Worm (Caenorhabditis elegans): ENCODE measurements around the gene lgc-28.
"Not testable (repeated sequence)": the region's sequence is repeated elsewhere in the genome, so short reads cannot be mapped to it uniquely, and the experiment has no call there.

Gene lgc-28

DNA sequence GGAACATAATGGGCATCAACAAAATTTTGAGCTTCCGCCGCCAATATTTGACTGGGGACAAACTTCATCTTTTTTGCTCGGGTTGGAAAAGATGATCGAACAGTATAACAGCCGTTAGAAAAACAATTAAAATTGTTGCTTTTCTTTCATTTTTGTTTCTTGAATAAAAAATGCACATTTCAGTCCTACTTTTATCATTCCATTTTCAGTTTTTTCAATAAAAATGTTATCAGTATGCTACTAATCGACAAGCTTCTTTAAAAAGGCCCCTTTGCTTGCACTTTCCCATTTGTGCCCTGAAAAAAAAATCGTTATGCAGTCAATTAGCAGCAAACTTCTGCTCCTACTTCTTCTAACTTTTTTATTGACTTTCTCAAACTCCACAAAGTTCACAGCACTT, 16.9 kb downstream of the lgc-28 start, which contains the start of gene F22E5.7:
F22E5.7 (plus strand) TSS at position 301 of the 400 bp plus-strand sequence.
- TF ChIP-seq chd-7 (tag; optimal IDR thresholded peaks at IDR 0.05) (no peak), B0261.1 (tag; optimal IDR thresholded peaks at IDR 0.05) (no peak), unc-62 (GFP tag; optimal IDR thresholded peaks at IDR 0.05) (no peak), lin-35 (GFP tag; optimal IDR thresholded peaks at IDR 0.05) (no peak), pbrm-1 (GFP tag; IDR thresholded peaks at IDR 0.05) (no peak), nfyb-1 (GFP tag; IDR thresholded peaks at IDR 0.05) (no peak), D2030.7 (GFP tag; IDR thresholded peaks at IDR 0.05) (no peak), B0336.3 (GFP tag; IDR thresholded peaks at IDR 0.05) (no peak), dox-1 (GFP tag; IDR thresholded peaks at IDR 0.05) (no peak), bed-2 (GFP tag; IDR thresholded peaks at IDR 0.05) (no peak), F22D6.2 (tag; optimal IDR thresholded peaks at IDR 0.05) (no peak), ccch-3 (GFP tag; optimal IDR thresholded peaks at IDR 0.05) (no peak), nhr-179 (tag; optimal IDR thresholded peaks at IDR 0.05) (no peak), nhr-80 (tag; optimal IDR thresholded peaks at IDR 0.05) (no peak), attf-3 (GFP tag; conservative IDR thresholded peaks at IDR 0.05) (no peak)

DNA sequence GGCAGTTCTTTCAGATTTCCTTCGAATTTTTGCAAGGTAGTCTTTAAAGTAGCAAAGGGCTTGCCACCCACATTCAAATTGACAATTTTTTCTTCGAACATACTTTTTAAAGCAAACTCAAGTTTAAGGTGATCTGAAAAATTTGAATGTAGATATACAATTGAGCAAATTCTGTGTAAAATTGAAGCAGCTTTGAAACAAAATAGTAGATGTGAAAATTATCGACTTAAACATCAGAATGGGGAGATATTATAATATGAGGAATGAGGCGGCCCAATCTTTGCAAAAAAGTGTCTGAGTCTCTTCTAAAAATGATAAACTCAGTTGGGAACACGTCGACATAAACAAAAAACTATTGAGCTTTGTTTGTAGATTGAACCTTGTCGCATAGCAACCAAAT, 19.6 kb downstream of the lgc-28 start, which contains the start of gene F22E5.11:
F22E5.11 (minus strand) TSS at position 101 of the 400 bp plus-strand sequence.
- TF ChIP-seq tlf-1 (GFP tag; optimal IDR thresholded peaks at IDR 0.05): no peak
- TF ChIP-seq F10E7.11 (tag; optimal IDR thresholded peaks at IDR 0.05): no peak
- TF ChIP-seq C17E4.6 (GFP tag; IDR thresholded peaks at IDR 0.05): no peak
- TF ChIP-seq unc-130 (GFP tag; optimal IDR thresholded peaks at IDR 0.05): no peak
- TF ChIP-seq F52B5.7 (tag; optimal IDR thresholded peaks at IDR 0.05): no peak
- TF ChIP-seq Y56A3A.18 (GFP tag; IDR thresholded peaks at IDR 0.05): no peak

- not testable (repeated sequence) for TF ChIP-seq F23B12.7 (tag; optimal IDR thresholded peaks at IDR 0.05; ENCODE audit: insufficient read depth); B0035.1 (tag; optimal IDR thresholded peaks at IDR 0.05); C17E4.6 (GFP tag; IDR thresholded peaks at IDR 0.05)
Measured at ce11 chrII:2646756-2647155, 21.9 kb downstream of the lgc-28 start, which contains the start of gene F22E5.12. Gene F22E5.12, minus strand, starts transcription at chrII:2646856.

DNA sequence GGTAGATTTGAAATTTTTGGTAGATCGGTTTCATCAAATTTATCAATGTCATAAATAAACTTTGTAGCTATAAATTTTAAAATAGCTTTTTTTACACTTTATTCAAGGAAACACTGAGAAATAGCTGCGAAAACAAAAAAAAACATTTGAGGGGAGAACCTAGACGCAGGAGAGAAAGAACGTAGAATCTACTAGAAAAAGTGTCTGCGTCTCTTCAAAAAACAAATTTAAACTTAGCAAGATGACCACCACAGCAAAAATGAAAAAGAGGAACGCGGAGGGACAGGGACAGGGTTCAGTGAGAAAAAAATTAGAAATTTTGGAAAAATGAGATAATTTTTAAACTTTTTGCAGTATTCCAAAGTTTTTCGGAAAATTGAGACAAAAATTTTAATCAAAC, 24.1 kb downstream of the lgc-28 start:
- TF ChIP-seq hmg-1.2 (GFP tag; IDR thresholded peaks at IDR 0.05) (peak; percentile 28; the same call in 1 of the 2 replicates), attf-6 (GFP tag; IDR thresholded peaks at IDR 0.05) (no peak), rec-8 (tag; optimal IDR thresholded peaks at IDR 0.05) (no peak), C06A6.2 (GFP tag; conservative IDR thresholded peaks at IDR 0.05) (0 out of 2 replicates have a peak, but pooled peaks have one; percentile 16)

DNA sequence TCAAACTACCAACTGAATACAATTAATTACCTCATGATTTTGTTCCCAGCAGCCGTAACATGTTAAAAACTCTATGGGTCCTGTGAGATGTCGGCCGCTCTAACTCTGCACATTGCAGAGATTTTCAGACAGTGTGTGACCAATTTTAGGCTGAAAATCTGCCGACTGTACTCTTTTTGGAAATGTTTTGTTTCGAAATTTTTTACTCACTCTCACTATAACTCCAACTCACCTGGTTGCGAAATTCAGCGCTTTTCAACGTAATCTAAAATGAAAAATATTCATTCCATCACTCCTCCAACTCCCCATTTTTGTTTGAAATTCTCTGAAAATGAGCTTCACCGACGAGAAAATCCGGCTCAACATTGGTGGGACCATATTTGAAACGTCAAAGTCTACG, 24.6 kb downstream of the lgc-28 start, which contains the start of the genes F22E5.13 and F22E5.6:
F22E5.13 (minus strand) TSS at position 101 of the 400 bp plus-strand sequence.
F22E5.6 (plus strand) TSS at position 297 of the 400 bp plus-strand sequence.
- TF ChIP-seq lin-26 (GFP tag; IDR thresholded peaks at IDR 0.05): no peak
- TF ChIP-seq zfh-2 (GFP tag; conservative IDR thresholded peaks at IDR 0.05): no peak
- no peak for TF ChIP-seq attf-5 (GFP tag; optimal IDR thresholded peaks at IDR 0.05)
- TF ChIP-seq F57A8.1 (GFP tag; optimal IDR thresholded peaks at IDR 0.05): no peak
